Worm (Caenorhabditis elegans): ENCODE data around the gene E04F6.9.

Gene E04F6.9

ce11 chrII:7182630-7183029 lies 29.3 kb downstream of the E04F6.9 start (continued):
- TF ChIP-seq lin-39 (tag; optimal IDR thresholded peaks at IDR 0.05) (no peak), fkh-10 (GFP tag; optimal IDR thresholded peaks at IDR 0.05) (peak; percentile 71), elt-2 (tag; optimal IDR thresholded peaks at IDR 0.05) (no peak), ceh-8 (GFP tag; optimal IDR thresholded peaks at IDR 0.05) (no peak), pax-3 (tag; optimal IDR thresholded peaks at IDR 0.05) (no peak), nhr-11 (tag; optimal IDR thresholded peaks at IDR 0.05) (no peak), xbp-1 (tag; optimal IDR thresholded peaks at IDR 0.05) (peak; percentile 10), sptf-1 (tag; optimal IDR thresholded peaks at IDR 0.05) (no peak), vab-15 (tag; optimal IDR thresholded peaks at IDR 0.05) (no peak), mep-1 (tag; optimal IDR thresholded peaks at IDR 0.05) (peak; percentile 35), dpl-1 (GFP tag; optimal IDR thresholded peaks at IDR 0.05) (no peak), lin-13 (GFP tag; optimal IDR thresholded peaks at IDR 0.05) (no peak), elt-3 (tag; optimal IDR thresholded peaks at IDR 0.05) (no peak), nhr-84 (tag; optimal IDR thresholded peaks at IDR 0.05) (no peak)

DNA sequence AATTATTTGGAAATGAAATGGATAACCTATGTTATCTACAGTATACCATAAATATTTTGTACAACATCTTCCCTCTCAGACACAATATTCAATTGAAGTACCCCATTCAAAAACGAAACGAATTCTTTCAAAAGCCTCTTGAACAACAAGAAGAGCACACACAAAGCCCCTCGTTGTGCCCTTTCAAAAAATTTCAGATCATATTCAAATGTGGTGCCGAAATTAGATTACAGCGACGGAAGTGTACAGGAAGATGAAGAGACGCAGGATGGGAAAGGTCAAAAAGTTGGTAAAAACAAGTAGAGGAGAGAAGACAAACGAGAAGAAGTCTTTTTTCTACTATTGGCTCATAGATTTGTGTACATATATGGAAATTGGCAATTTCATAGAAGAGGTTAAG lies 35.9 kb downstream of the E04F6.9 start:
- TF ChIP-seq nhr-47 (tag; optimal IDR thresholded peaks at IDR 0.05) (peak; percentile 11), ceh-88 (GFP tag; IDR thresholded peaks at IDR 0.05) (no peak), fkh-10 (GFP tag; optimal IDR thresholded peaks at IDR 0.05) (peak; percentile 59), ceh-8 (GFP tag; optimal IDR thresholded peaks at IDR 0.05) (peak; percentile 58), nhr-71 (tag; optimal IDR thresholded peaks at IDR 0.05) (no peak), mdl-1 (tag; optimal IDR thresholded peaks at IDR 0.05) (no peak)

DNA sequence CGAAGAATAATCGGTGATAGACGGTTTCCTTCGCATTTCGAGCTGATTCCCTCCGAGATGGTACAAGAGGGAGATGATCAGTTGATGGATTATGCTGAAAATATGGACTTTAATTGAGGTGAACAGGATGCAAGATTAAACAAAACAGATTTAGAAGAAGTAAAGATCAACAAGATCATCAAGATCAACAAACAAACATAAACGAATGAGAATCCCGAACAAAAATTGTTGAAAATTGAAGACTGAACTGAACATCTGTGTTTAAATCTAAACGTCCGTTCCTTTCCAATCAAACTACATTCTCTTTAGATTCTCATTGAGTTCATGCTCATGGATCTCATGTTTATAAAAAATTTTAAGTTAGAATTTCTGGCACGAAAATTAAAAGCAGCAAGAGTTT lies 37.1 kb downstream of the E04F6.9 start, which contains the start of gene glc-4:
Gene glc-4, minus strand, starts transcription at position 101 of the 400 bp plus-strand sequence.
- no peak for TF ChIP-seq aha-1 (tag; optimal IDR thresholded peaks at IDR 0.05)
- no peak for TF ChIP-seq efl-1 (optimal IDR thresholded peaks at IDR 0.05)
- TF ChIP-seq efl-1 (GFP tag; optimal IDR thresholded peaks at IDR 0.05 in 1 of 2): peak in 1 of 2 experiments; percentile 28

DNA sequence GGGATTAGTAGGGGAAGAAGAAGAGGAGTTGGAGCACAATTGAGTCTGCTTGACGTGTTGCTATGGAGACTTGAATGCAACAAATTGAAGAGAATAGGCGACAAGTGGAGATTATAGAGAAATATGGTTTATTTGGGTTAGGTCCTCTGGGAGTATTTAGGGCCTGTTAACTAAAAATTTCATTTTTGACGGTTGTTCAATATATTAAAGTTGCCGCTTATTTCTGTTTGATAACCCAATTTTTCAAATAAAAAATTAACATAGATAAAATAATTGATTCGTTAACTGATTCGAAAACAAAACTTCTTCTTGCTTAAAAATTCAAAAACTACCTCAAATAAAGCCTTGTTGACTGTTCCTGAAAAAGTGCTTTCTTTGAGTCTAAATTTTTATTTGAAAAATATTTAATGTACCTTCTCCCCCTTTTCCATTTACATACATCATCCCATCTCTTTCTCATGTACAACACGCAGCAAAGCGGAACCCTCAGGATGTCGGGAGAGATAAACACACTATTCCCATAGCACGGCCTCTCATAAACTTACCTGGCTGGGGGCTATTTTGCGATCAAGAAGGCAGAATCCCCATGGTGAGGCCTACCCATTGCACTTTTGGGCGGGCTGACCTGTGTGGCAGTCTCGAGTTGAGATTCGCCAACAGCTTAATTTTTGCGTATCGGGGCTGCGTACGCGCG lies 40.5 kb downstream of the E04F6.9 start, which contains the start of gene dyf-13:
Gene dyf-13, minus strand, starts transcription at position 51 of the 694 bp plus-strand sequence.
- no peak for TF ChIP-seq lin-13 (GFP tag; optimal IDR thresholded peaks at IDR 0.05)
- TF ChIP-seq F16B12.6 (tag; optimal IDR thresholded peaks at IDR 0.05): no peak
- no peak for TF ChIP-seq dsc-1 (tag; optimal IDR thresholded peaks at IDR 0.05)
- TF ChIP-seq nhr-12 (tag; optimal IDR thresholded peaks at IDR 0.05): no peak
- TF ChIP-seq dpl-1 (GFP tag; optimal IDR thresholded peaks at IDR 0.05): no peak
- TF ChIP-seq nhr-28 (tag; optimal IDR thresholded peaks at IDR 0.05): no peak
- TF ChIP-seq pqm-1 (tag; optimal IDR thresholded peaks at IDR 0.05): no peak
- TF ChIP-seq mef-2 (tag; optimal IDR thresholded peaks at IDR 0.05): no peak
- no peak for TF ChIP-seq nhr-19 (GFP tag; conservative IDR thresholded peaks at IDR 0.05)

DNA sequence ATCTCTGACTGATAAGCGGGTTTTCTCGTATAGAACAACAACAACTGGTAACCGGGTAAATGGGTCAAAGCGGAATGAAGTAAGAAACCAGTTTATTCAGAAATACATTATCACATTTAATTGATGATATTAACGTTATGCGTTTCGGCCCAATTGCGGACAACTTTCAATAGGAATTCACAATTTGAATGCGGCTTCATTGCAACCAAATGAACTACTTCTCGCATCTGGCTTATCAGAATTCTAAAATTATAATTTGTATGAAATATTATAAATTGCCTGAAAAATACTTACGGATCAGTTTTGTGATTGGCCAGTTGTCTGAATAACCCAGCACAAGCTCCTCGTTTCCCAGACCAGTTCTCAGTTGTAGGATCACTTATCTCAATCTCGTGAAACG lies 43.2 kb downstream of the E04F6.9 start, which contains the start of gene col-36:
Gene col-36, minus strand, starts transcription at position 101 of the 400 bp plus-strand sequence.
- TF ChIP-seq lin-35 (GFP tag; optimal IDR thresholded peaks at IDR 0.05) (no peak), dpl-1 (GFP tag; optimal IDR thresholded peaks at IDR 0.05) (no peak), tbx-2 (tag; optimal IDR thresholded peaks at IDR 0.05) (no peak), snpc-4 (tag; optimal IDR thresholded peaks at IDR 0.05) (no peak), lin-39 (tag; optimal IDR thresholded peaks at IDR 0.05) (no peak), ztf-11 (tag; optimal IDR thresholded peaks at IDR 0.05) (no peak), ceh-90 (tag; optimal IDR thresholded peaks at IDR 0.05) (no peak), irx-1 (tag; optimal IDR thresholded peaks at IDR 0.05) (no peak), nhr-19 (GFP tag; conservative IDR thresholded peaks at IDR 0.05) (no peak), nhr-12 (tag; optimal IDR thresholded peaks at IDR 0.05) (no peak), hlh-4 (tag; optimal IDR thresholded peaks at IDR 0.05) (no peak), lin-14 (GFP tag; optimal IDR thresholded peaks at IDR 0.05) (no peak), lsy-2 (tag; optimal IDR thresholded peaks at IDR 0.05) (no peak)
